Worm (Caenorhabditis elegans) whole organism, midembryonic: Measurements from ENCODE around the gene Y46G5A.39.

Experiments
- flt-1 ChIP-seq: fragments of 200-800 bp; sonication (Bioruptor generic); IDR thresholded peaks from 2 replicates; pipeline ENCODE4 v1.3.6; 2022; ENCODE audit warnings: missing genetic modification characterization, missing compliant biosample characterization
- med-1 ChIP-seq: sonication (generic microtip); optimal IDR thresholded peaks from 2 replicates; lab custom pipeline; 2017; ENCODE audit warnings: missing genetic modification characterization, mild to moderate bottlenecking, missing compliant biosample characterization, antibody characterized with exemption, missing genetic modification reagents; ENCODE audit not compliant: insufficient read depth

DNA sequence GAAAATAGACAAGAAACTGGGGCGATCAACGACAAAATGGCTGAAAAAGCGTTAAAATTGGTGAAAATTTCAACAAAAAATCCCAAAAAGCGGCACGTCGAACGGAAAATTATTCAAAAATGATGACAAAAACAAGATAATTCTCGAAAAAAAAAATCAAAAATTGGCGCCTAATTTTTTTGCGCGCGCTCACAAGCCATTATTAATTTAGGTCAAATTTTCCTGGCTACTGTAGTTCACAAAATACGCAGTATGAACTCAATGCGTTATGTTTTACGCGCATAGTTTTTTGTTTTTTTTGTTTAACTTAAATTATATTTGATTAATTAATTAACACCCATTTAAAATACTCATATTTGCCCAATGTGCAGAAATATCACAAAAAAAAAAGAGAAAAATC is 14.3 kb downstream of the Y46G5A.39 start:
- TF ChIP-seq med-1 (GFP tag; lab: Kevin White, UChicago) (no peak), flt-1 (GFP tag; lab: Robert Waterston, UW) (no peak)
